Fruit fly (Drosophila melanogaster): Measurements from ENCODE around the gene Idh.

DNA sequence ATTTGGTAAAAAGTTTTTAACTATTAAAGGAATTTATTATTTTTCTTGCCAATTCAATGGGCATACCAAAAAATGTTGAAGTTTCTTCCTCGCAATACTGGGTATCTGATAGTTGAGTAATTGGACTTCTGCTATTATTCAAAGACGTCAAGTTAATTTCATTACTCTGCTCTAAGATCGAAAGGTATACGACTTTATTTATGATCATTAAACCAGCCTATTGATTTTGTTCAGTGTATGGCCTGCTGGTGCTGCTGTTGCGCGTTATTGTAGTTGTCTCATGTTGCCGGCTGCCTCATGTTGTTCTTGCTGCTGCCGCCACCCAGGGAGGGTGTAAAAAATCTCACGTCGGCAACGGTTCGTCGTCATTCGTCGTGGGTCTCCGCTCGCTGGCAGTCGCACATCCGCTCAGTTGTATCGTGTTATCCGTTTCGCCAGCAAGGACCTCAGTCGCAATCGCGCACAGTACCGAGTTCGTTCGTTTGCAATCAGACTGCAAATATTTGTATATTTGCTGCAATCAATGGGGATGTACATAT, 35.0 kb upstream of the Idh start, which contains the start of gene CG7120:
- no peak for TF ChIP-seq Hr39 (optimal IDR thresholded peaks at IDR 0.05)
- no peak for TF ChIP-seq pzg (GFP tag; optimal IDR thresholded peaks at IDR 0.05)
- no peak for TF ChIP-seq ssp (GFP tag; IDR thresholded peaks at IDR 0.05)
- peak; percentile 41; the same call in 1 of the 2 replicates for TF ChIP-seq CG14014 (GFP tag; IDR thresholded peaks at IDR 0.05)
- TF ChIP-seq CG30020 (tag; optimal IDR thresholded peaks at IDR 0.05) = no peak
- TF ChIP-seq Fer1 (GFP tag; optimal IDR thresholded peaks at IDR 0.05) = no peak
- TF ChIP-seq CG10654 (GFP tag; optimal IDR thresholded peaks at IDR 0.05) = peak; percentile 14
- peak; percentile 36 for TF ChIP-seq Hmr (GFP tag; optimal IDR thresholded peaks at IDR 0.05)
- no peak for TF ChIP-seq CG43689 (GFP tag; IDR thresholded peaks at IDR 0.05)

Measured in whole organism, embryonic.